Worm (Caenorhabditis elegans): ENCODE data around the gene cbn-1.

cbn-1 gene

ce11 chrII:303927-304711 lies 28.2 kb downstream of the cbn-1 start:
- TF ChIP-seq C06A6.2 (GFP tag; conservative IDR thresholded peaks at IDR 0.05) (no peak), lin-40 (tag; optimal IDR thresholded peaks at IDR 0.05) (no peak), zfh-2 (GFP tag; conservative IDR thresholded peaks at IDR 0.05) (peak; percentile 87), egrh-3 (GFP tag; IDR thresholded peaks at IDR 0.05) (peak; percentile 23; the same call in 1 of the 2 replicates)

- no peak for TF ChIP-seq mes-4 (tag; optimal IDR thresholded peaks at IDR 0.05)
- peak; percentile 51 for TF ChIP-seq rpc-1 (optimal IDR thresholded peaks at IDR 0.05)
- TF ChIP-seq rpc-1 (tag; optimal IDR thresholded peaks at IDR 0.05), result no peak
- TF ChIP-seq F37B4.10 (GFP tag; IDR thresholded peaks at IDR 0.05), result no peak
- no peak for TF ChIP-seq ceh-100 (GFP tag; IDR thresholded peaks at IDR 0.05)
- no peak for TF ChIP-seq ccch-3 (GFP tag; optimal IDR thresholded peaks at IDR 0.05)
- TF ChIP-seq repo-1 (tag; optimal IDR thresholded peaks at IDR 0.05), result no peak
- TF ChIP-seq sptf-2 (GFP tag; optimal IDR thresholded peaks at IDR 0.05), result no peak
- TF ChIP-seq hsf-1 (GFP tag; IDR thresholded peaks at IDR 0.05), result peak; percentile 85
Observed at ce11 chrII:300977-301772, 31.1 kb downstream of the cbn-1 start, which contains the start of gene K01A2.5. Gene K01A2.5 (plus strand): TSS chrII:301273.

- no peak for TF ChIP-seq Y67H2A.10 (GFP tag; conservative IDR thresholded peaks at IDR 0.05)
- no peak for TF ChIP-seq hlh-26 (GFP tag; conservative IDR thresholded peaks at IDR 0.05)
- no peak for TF ChIP-seq nhr-80 (tag; optimal IDR thresholded peaks at IDR 0.05)
- TF ChIP-seq ama-1 (optimal IDR thresholded peaks at IDR 0.05), result no peak
- no peak for TF ChIP-seq ama-1 (GFP tag; optimal IDR thresholded peaks at IDR 0.05)
- TF ChIP-seq mel-28 (tag; optimal IDR thresholded peaks at IDR 0.05; ENCODE audit: borderline replicate concordance), result no peak
- TF ChIP-seq nhr-179 (tag; optimal IDR thresholded peaks at IDR 0.05), result no peak
- no peak for TF ChIP-seq rcor-1 (GFP tag; IDR thresholded peaks at IDR 0.05)
- no peak for TF ChIP-seq ets-4 (GFP tag; optimal IDR thresholded peaks at IDR 0.05)
- TF ChIP-seq F22D6.2 (tag; optimal IDR thresholded peaks at IDR 0.05), result no peak
- TF ChIP-seq ceh-100 (GFP tag; IDR thresholded peaks at IDR 0.05), result no peak
- TF ChIP-seq ztf-28 (GFP tag; IDR thresholded peaks at IDR 0.05), result no peak
- no peak for TF ChIP-seq ZK185.1 (tag; optimal IDR thresholded peaks at IDR 0.05; ENCODE audit: poor library complexity, severe bottlenecking)
- TF ChIP-seq snpc-1.3 (tag; optimal IDR thresholded peaks at IDR 0.05; ENCODE audit: insufficient read depth), result no peak
- TF ChIP-seq atf-7 (tag; optimal IDR thresholded peaks at IDR 0.05), result no peak
- no peak for TF ChIP-seq Y56A3A.18 (GFP tag; IDR thresholded peaks at IDR 0.05)
- TF ChIP-seq K12H6.12 (tag; optimal IDR thresholded peaks at IDR 0.05), result no peak
- no peak for TF ChIP-seq nhr-27 (tag; optimal IDR thresholded peaks at IDR 0.05)
- no peak for TF ChIP-seq xnd-1 (tag; optimal IDR thresholded peaks at IDR 0.05)
- TF ChIP-seq lsy-27 (tag; optimal IDR thresholded peaks at IDR 0.05; ENCODE audit: borderline replicate concordance, insufficient read depth), result no peak
- no peak for TF ChIP-seq unc-62 (GFP tag; optimal IDR thresholded peaks at IDR 0.05)
Observed at ce11 chrII:299684-300083, 32.6 kb downstream of the cbn-1 start, which contains the start of gene K01A2.6. Gene K01A2.6 (plus strand): TSS chrII:299984.
